Worm (Caenorhabditis elegans) whole organism, early embryonic: ENCODE results near the gene C05D12.7.

Experiments used
- B0310.2 ChIP-seq: sonication (generic microtip); optimal IDR thresholded peaks from 2 replicates; lab custom pipeline; 2016; ENCODE audit warnings: mild to moderate bottlenecking, missing genetic modification characterization, missing compliant biosample characterization
- F13C5.2 ChIP-seq: sonication (generic microtip); optimal IDR thresholded peaks from 2 replicates; lab custom pipeline; 2017; ENCODE audit warnings: mild to moderate bottlenecking, missing genetic modification characterization, inconsistent platforms, missing compliant biosample characterization
- aly-1 ChIP-seq: sonication (generic microtip); optimal IDR thresholded peaks from 2 replicates; lab custom pipeline; 2016; ENCODE audit warnings: missing genetic modification characterization, missing compliant biosample characterization
- ama-1 ChIP-seq: fragments of 150-350 bp; optimal IDR thresholded peaks from 2 replicates; lab custom pipeline; 2014
- ceh-36 ChIP-seq: sonication (generic microtip); optimal IDR thresholded peaks from 2 replicates; lab custom pipeline; 2016; ENCODE audit warnings: missing genetic modification characterization, inconsistent platforms, missing compliant biosample characterization
- flt-1 ChIP-seq: fragments of 200-800 bp; sonication (Bioruptor generic); IDR thresholded peaks from 2 replicates; pipeline ENCODE4 v1.3.6; 2022; ENCODE audit warnings: missing genetic modification characterization, missing compliant biosample characterization
- hmbx-1 ChIP-seq: sonication (generic microtip); optimal IDR thresholded peaks from 2 replicates; lab custom pipeline; 2016; ENCODE audit warnings: mild to moderate bottlenecking, missing genetic modification characterization, missing compliant biosample characterization
- hnd-1 ChIP-seq: sonication (generic microtip); optimal IDR thresholded peaks from 2 replicates; lab custom pipeline; 2016; ENCODE audit warnings: missing genetic modification characterization, missing compliant biosample characterization
- pes-1 ChIP-seq: fragments of 200-800 bp; sonication (Bioruptor generic); IDR thresholded peaks from 2 replicates; pipeline ENCODE4 v1.3.6; 2022; ENCODE audit warnings: missing genetic modification reagents, missing genetic modification characterization, missing compliant biosample characterization
- scrt-1 ChIP-seq: fragments of 200-800 bp; sonication (Bioruptor generic); IDR thresholded peaks from 2 replicates; pipeline ENCODE4 v1.3.6; 2022; ENCODE audit warnings: missing genetic modification characterization, missing compliant biosample characterization
- tbx-11 ChIP-seq: fragments of 200-800 bp; sonication (Bioruptor generic); IDR thresholded peaks from 2 replicates; pipeline ENCODE4 v1.3.6; 2022; ENCODE audit warnings: missing genetic modification characterization, missing compliant biosample characterization
- tbx-37 ChIP-seq: fragments of 200-800 bp; sonication (Bioruptor generic); conservative IDR thresholded peaks from 2 replicates; pipeline ENCODE4 v1.3.6; 2022; ENCODE audit warnings: missing genetic modification reagents, missing genetic modification characterization, missing compliant biosample characterization

ce11 chrII:11450882-11451281 is 41.0 kb downstream of the C05D12.7 start:
- TF ChIP-seq B0310.2: no peak
- no peak for TF ChIP-seq flt-1 (GFP tag; lab: Robert Waterston, UW)
- no peak for TF ChIP-seq tbx-11 (GFP tag; lab: Robert Waterston, UW)
- no peak for TF ChIP-seq ama-1
- no peak for TF ChIP-seq scrt-1
- TF ChIP-seq ceh-36 (tag; lab: Kevin White, UChicago): no peak
- no peak for TF ChIP-seq pes-1
- TF ChIP-seq tbx-37: no peak
- no peak for TF ChIP-seq F13C5.2 (tag; lab: Kevin White, UChicago)
- TF ChIP-seq aly-1: no peak
- TF ChIP-seq hnd-1 (tag; lab: Kevin White, UChicago): no peak
- TF ChIP-seq hmbx-1: no peak
